Fruit fly (Drosophila melanogaster) whole organism, prepupa: Measurements from ENCODE around the gene CG10064.
A peak's percentile ranks its signal among the peaks of the same experiment; 100 is the strongest.

Experiments used
- Blimp-1 ChIP-seq: fragments of 200-800 bp; sonication (Bioruptor generic); optimal IDR thresholded peaks from 3 replicates; lab custom pipeline; 2017; ENCODE audit warnings: missing biosample characterization, missing genetic modification characterization, mild to moderate bottlenecking, moderate library complexity, missing genetic modification reagents
- CG10631 ChIP-seq: fragments of 200-800 bp; sonication (Bioruptor generic); optimal IDR thresholded peaks from 2 replicates; lab custom pipeline; 2016; ENCODE audit warnings: missing biosample characterization, missing genetic modification characterization
- CG11294 ChIP-seq: fragments of 200-800 bp; sonication (Bioruptor generic); IDR thresholded peaks from 2 replicates; pipeline ENCODE4 v1.3.6; 2022; ENCODE audit warnings: missing biosample characterization, missing genetic modification characterization
- CG11902 ChIP-seq: fragments of 200-800 bp; sonication (Bioruptor generic); optimal IDR thresholded peaks from 3 replicates; lab custom pipeline; 2016; ENCODE audit warnings: missing biosample characterization, missing genetic modification characterization
- CG16779 ChIP-seq: fragments of 200-800 bp; sonication (Bioruptor generic); optimal IDR thresholded peaks from 3 replicates; lab custom pipeline; 2017; ENCODE audit warnings: missing biosample characterization, mild to moderate bottlenecking, missing genetic modification characterization
- CG31627 ChIP-seq: fragments of 200-800 bp; sonication (Bioruptor generic); optimal IDR thresholded peaks from 3 replicates; lab custom pipeline; 2016; ENCODE audit warnings: missing biosample characterization, missing genetic modification characterization
- CG32006 ChIP-seq: fragments of 200-800 bp; sonication (Bioruptor generic); optimal IDR thresholded peaks from 3 replicates; lab custom pipeline; 2017; ENCODE audit warnings: missing biosample characterization, mild to moderate bottlenecking, missing genetic modification characterization
- CG34406 ChIP-seq: fragments of 200-800 bp; sonication (Bioruptor generic); optimal IDR thresholded peaks from 3 replicates; lab custom pipeline; 2016; ENCODE audit warnings: missing biosample characterization, missing genetic modification characterization
- CG3919 ChIP-seq: fragments of 200-800 bp; sonication (Bioruptor generic); optimal IDR thresholded peaks from 3 replicates; lab custom pipeline; 2016; ENCODE audit warnings: missing biosample characterization, missing genetic modification characterization
- CG4318 ChIP-seq: fragments of 200-800 bp; sonication (Bioruptor generic); optimal IDR thresholded peaks from 3 replicates; lab custom pipeline; 2017; ENCODE audit warnings: missing biosample characterization, mild to moderate bottlenecking, missing genetic modification characterization
- CG6163 ChIP-seq: fragments of 200-800 bp; sonication (Bioruptor generic); IDR thresholded peaks from 3 replicates; pipeline ENCODE4 v1.3.6; 2022; ENCODE audit warnings: missing biosample characterization, missing genetic modification characterization
- CG6276 ChIP-seq: fragments of 200-800 bp; sonication (Bioruptor generic); optimal IDR thresholded peaks from 2 replicates; lab custom pipeline; 2017; ENCODE audit warnings: missing biosample characterization, mild to moderate bottlenecking, missing genetic modification characterization
- CG6792 ChIP-seq: fragments of 200-800 bp; sonication (Bioruptor generic); optimal IDR thresholded peaks from 3 replicates; lab custom pipeline; 2016; ENCODE audit warnings: missing biosample characterization, missing genetic modification characterization
- CG6854 ChIP-seq: fragments of 200-800 bp; sonication (Bioruptor generic); optimal IDR thresholded peaks from 2 replicates; lab custom pipeline; 2017; ENCODE audit warnings: missing biosample characterization, mild to moderate bottlenecking, missing genetic modification characterization
- CG8632 ChIP-seq: fragments of 200-800 bp; sonication (Bioruptor generic); optimal IDR thresholded peaks from 3 replicates; lab custom pipeline; 2016; ENCODE audit warnings: missing biosample characterization, missing genetic modification characterization
- Eip75B ChIP-seq: fragments of 200-800 bp; sonication (Bioruptor generic); optimal IDR thresholded peaks from 3 replicates; lab custom pipeline; 2016; ENCODE audit warnings: missing biosample characterization, missing genetic modification characterization
- Eip78C ChIP-seq: fragments of 200-800 bp; sonication (Bioruptor generic); peaks from one replicate; lab custom pipeline; 2016; ENCODE audit warnings: missing biosample characterization, missing genetic modification characterization
- Eip93F ChIP-seq: fragments of 200-800 bp; sonication (Bioruptor generic); optimal IDR thresholded peaks from 2 replicates; lab custom pipeline; 2016; ENCODE audit warnings: missing biosample characterization, mild to moderate bottlenecking, missing genetic modification characterization
- Ets21C ChIP-seq: fragments of 200-800 bp; sonication (Bioruptor generic); optimal IDR thresholded peaks from 3 replicates; lab custom pipeline; 2016; ENCODE audit warnings: missing biosample characterization, missing genetic modification characterization
- Ets96B ChIP-seq: fragments of 200-800 bp; optimal IDR thresholded peaks from 2 replicates; lab custom pipeline; 2019; ENCODE audit warnings: missing biosample characterization, mild to moderate bottlenecking, missing genetic modification characterization, moderate library complexity
- Hr38 ChIP-seq: sonication (Bioruptor generic); optimal IDR thresholded peaks from 2 replicates; lab custom pipeline; 2016; ENCODE audit warnings: missing biosample characterization, missing genetic modification characterization
- Hr39 ChIP-seq: fragments of 200-800 bp; sonication (Bioruptor generic); optimal IDR thresholded peaks from 2 replicates; lab custom pipeline; 2016; ENCODE audit warnings: missing biosample characterization, missing genetic modification characterization
- Met ChIP-seq: fragments of 200-800 bp; sonication (Bioruptor generic); optimal IDR thresholded peaks from 3 replicates; lab custom pipeline; 2016; ENCODE audit warnings: missing biosample characterization, missing genetic modification characterization
- OdsH ChIP-seq: fragments of 200-800 bp; sonication (Bioruptor generic); optimal IDR thresholded peaks from 3 replicates; lab custom pipeline; 2016; ENCODE audit warnings: missing biosample characterization, missing genetic modification characterization
- Sox102F ChIP-seq: fragments of 200-800 bp; sonication (Bioruptor generic); optimal IDR thresholded peaks from 2 replicates; lab custom pipeline; 2016; ENCODE audit warnings: missing biosample characterization, mild to moderate bottlenecking, missing genetic modification characterization
- Sox14 ChIP-seq: fragments of 200-800 bp; sonication (Bioruptor generic); optimal IDR thresholded peaks from 3 replicates; lab custom pipeline; 2016; ENCODE audit warnings: missing biosample characterization, missing genetic modification characterization
- Sox15 ChIP-seq: fragments of 200-800 bp; sonication (Bioruptor generic); optimal IDR thresholded peaks from 3 replicates; lab custom pipeline; 2016; ENCODE audit warnings: missing biosample characterization, missing genetic modification characterization
- dac ChIP-seq: fragments of 200-800 bp; sonication (Bioruptor generic); optimal IDR thresholded peaks from 2 replicates; lab custom pipeline; 2017; ENCODE audit warnings: missing biosample characterization, mild to moderate bottlenecking, missing genetic modification characterization
- esn ChIP-seq: fragments of 200-800 bp; sonication (Bioruptor generic); optimal IDR thresholded peaks from 2 replicates; lab custom pipeline; 2016; ENCODE audit warnings: missing biosample characterization, mild to moderate bottlenecking, missing genetic modification characterization, moderate library complexity
- fkh ChIP-seq: fragments of 200-800 bp; sonication (Bioruptor generic); optimal IDR thresholded peaks from 3 replicates; lab custom pipeline; 2017; ENCODE audit warnings: missing biosample characterization, mild to moderate bottlenecking, missing genetic modification characterization, moderate library complexity
- lz ChIP-seq: fragments of 200-800 bp; sonication (Bioruptor generic); optimal IDR thresholded peaks from 3 replicates; lab custom pipeline; 2016; ENCODE audit warnings: missing biosample characterization, missing genetic modification characterization
- ss ChIP-seq, 2 experiments: fragments of 200-800 bp; sonication (Bioruptor generic); optimal IDR thresholded peaks; 2 replicates in 1 of 2; 3 replicates in 1 of 2; lab custom pipeline; 2017 to 2018; ENCODE audit warnings: mild to moderate bottlenecking in 2 of 2, missing biosample characterization in 2 of 2, missing genetic modification characterization in 2 of 2, moderate library complexity in 1 of 2
- svp ChIP-seq: fragments of 200-800 bp; sonication (Bioruptor generic); peaks from one replicate; lab custom pipeline; 2016; ENCODE audit warnings: missing biosample characterization, missing genetic modification characterization
- topi ChIP-seq: fragments of 200-800 bp; sonication (Bioruptor generic); optimal IDR thresholded peaks from 3 replicates; lab custom pipeline; 2016; ENCODE audit warnings: missing biosample characterization, missing genetic modification characterization
- vri ChIP-seq: fragments of 200-800 bp; sonication (Bioruptor generic); optimal IDR thresholded peaks from 3 replicates; lab custom pipeline; 2016; ENCODE audit warnings: missing biosample characterization, mild to moderate bottlenecking, missing genetic modification characterization

CG10064 gene

DNA sequence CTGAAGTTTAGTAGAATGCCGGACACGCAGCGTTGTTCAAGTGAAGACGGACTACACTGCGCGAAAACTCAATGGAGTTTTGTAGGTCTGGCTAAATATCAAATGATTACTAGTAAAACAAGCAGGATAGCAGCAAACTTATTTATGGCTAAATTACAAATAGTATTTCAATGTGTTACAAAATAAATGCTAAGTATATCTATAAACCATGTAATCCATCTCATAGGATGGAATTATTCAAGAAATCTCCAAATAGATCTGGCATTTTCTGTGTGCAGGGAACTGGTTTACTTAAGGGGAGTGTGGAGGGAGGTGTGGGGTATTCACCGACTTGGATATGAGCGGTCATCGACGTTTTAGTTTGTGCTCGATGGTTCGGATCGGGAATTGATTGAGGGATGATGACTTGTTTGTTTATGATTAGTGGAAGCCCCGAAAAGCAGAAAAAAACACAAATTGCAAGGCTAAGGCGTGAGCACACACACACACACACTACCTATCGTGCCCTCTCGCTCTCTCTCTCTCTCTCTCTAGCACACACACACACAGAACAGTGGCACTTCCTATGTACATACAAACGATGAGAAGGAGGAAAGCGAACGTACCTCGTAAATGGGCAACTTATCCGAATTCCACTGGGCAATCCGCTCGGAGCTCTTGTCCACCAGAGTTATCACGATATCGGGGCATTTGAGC, 3.8 kb downstream of the CG10064 start (continued):
- TF ChIP-seq CG6792 (GFP tag; lab: Kevin White, UChicago) (peak; percentile 70), CG3919 (GFP tag; lab: Kevin White, UChicago) (peak; percentile 75), CG32006 (GFP tag; lab: Kevin White, UChicago) (peak; percentile 87), CG16779 (peak; percentile 30), CG31627 (GFP tag; lab: Kevin White, UChicago) (peak; percentile 61), topi (GFP tag; lab: Kevin White, UChicago) (peak; percentile 61), Blimp-1 (GFP tag; lab: Kevin White, UChicago) (no peak), Eip75B (GFP tag; lab: Kevin White, UChicago) (peak; percentile 73), Hr38 (no peak), Ets21C (peak; percentile 26), CG4318 (peak; percentile 64), CG6276 (GFP tag; lab: Kevin White, UChicago) (peak; percentile 81), ss (GFP tag; optimal IDR thresholded peaks at IDR 0.05; lab: Kevin White, UChicago) (peak; percentile 77 to 89), CG10631 (peak; percentile 80), CG34406 (GFP tag; lab: Kevin White, UChicago) (peak; percentile 68), Met (GFP tag; lab: Kevin White, UChicago) (peak; percentile 78), fkh (GFP tag; lab: Kevin White, UChicago) (peak; percentile 58), CG8632 (GFP tag; lab: Kevin White, UChicago) (peak; percentile 78), Sox14 (peak; percentile 82), CG11294 (GFP tag; lab: Robert Waterston, UW) (peak; percentile 35), Sox15 (GFP tag; lab: Kevin White, UChicago) (peak; percentile 59), dac (GFP tag; lab: Kevin White, UChicago) (peak; percentile 66)

DNA sequence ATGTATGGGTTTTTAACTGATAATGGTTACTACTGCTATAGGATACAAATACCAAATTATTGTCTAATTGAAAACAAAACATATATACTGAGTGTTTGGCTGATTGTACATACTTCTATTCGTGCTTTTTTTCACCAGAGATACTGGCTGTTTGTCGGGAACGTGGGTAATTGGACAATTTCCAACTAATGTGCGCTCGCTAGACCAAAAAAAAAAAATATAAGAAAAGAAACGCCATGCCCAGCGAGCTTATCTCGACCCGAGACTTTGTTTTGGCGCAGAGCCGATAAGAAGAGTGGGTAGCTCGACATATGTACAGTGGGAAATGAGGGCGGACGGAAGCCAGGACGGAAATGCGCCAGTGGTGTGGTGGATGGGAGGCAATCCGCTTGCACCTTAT, 4.5 kb downstream of the CG10064 start:
- no peak for TF ChIP-seq lz
- no peak for TF ChIP-seq CG11902 (GFP tag; lab: Kevin White, UChicago)
- peak; percentile 15 for TF ChIP-seq svp (GFP tag; lab: Kevin White, UChicago)
- no peak for TF ChIP-seq ss (GFP tag; optimal IDR thresholded peaks at IDR 0.05; lab: Kevin White, UChicago)
- TF ChIP-seq CG6854 (GFP tag; lab: Kevin White, UChicago) = no peak
- TF ChIP-seq CG32006 (GFP tag; lab: Kevin White, UChicago) = no peak
- TF ChIP-seq OdsH (GFP tag; lab: Kevin White, UChicago) = no peak

DNA sequence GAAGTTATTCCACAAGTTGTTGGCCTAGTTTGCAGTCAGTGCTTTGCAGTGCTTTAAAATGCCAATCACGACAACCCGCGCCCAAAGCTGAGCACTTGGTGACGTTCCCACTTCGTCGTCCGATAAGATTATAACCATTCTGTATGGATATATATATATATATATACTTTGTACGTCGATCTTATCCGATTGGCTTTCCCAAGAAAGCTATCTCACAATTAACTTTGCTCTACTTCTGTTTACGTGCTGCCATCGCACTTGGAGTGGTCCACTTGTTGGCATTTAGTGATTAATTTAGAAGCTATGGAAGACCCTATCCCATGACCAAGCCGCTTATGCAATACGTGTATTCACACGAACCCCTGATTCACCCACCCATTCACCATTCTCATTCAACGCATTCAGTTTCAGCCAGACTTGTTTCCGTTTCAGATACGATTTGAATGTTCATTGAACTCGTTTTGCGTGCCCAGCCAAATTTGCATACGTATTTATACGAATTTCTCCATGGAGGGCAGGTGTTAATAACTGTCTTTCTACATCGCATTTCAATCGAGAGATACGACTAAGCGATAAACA, 5.6 kb downstream of the CG10064 start:
- TF ChIP-seq Sox102F (no peak), Ets96B (tag; lab: Kevin White, UChicago) (no peak), Eip75B (GFP tag; lab: Kevin White, UChicago) (no peak), CG6163 (0 out of 3 replicates have a peak, but pooled peaks have one; percentile 8), vri (peak; percentile 80)

DNA sequence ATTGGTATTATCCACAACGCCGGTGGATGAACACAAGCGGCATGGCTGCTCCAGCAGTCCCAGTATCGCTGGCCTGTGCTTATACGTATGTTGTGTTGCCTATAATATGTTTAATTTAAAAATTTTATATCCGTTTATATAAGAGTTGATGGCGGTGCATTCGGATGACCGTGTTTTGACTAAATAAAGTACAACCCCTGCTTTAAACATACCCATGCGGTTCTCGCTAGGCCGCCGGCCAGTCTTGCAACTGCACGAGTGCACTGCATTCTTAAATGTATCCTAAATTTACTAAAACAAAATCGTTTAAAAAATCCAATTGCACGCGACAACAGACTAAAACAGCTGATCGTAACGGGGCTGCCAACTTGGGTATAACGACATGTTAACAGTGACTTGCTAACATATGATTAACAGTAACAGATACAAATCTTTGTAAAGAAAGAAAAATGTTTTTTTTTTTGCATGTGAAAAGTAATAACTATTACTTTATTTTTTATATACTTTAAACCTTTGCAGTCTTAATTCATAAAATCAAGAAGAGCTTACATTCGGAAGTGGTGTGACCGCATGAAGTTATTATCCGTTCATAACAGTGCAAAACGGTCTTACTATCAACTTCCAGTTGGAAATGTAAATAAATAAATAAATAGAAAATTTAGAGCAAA, 9.8 kb downstream of the CG10064 start, which contains the start of the genes Uqcc1 and Surf1:
Uqcc1 (minus strand) TSS at position 356 of the 668 bp plus-strand sequence.
Surf1 (plus strand) TSS at position 594 of the 668 bp plus-strand sequence.
- peak; percentile 20 for TF ChIP-seq esn (GFP tag; lab: Kevin White, UChicago)
- peak; percentile 63 for TF ChIP-seq Eip78C (GFP tag; lab: Kevin White, UChicago)
- TF ChIP-seq Eip93F = peak; percentile 24
- no peak for TF ChIP-seq vri
- no peak for TF ChIP-seq Hr39
- no peak for TF ChIP-seq CG6854 (GFP tag; lab: Kevin White, UChicago)
- TF ChIP-seq Eip75B (GFP tag; lab: Kevin White, UChicago) = peak; percentile 3
- TF ChIP-seq dac (GFP tag; lab: Kevin White, UChicago) = no peak
- no peak for TF ChIP-seq CG10631
- peak; percentile 93 for TF ChIP-seq fkh (GFP tag; lab: Kevin White, UChicago)
- no peak for TF ChIP-seq CG11902 (GFP tag; lab: Kevin White, UChicago)
- no peak for TF ChIP-seq topi (GFP tag; lab: Kevin White, UChicago)
- TF ChIP-seq, all 60 proteins: peak for 5
